Worm (Caenorhabditis elegans) whole organism, young adult: ENCODE data around the gene B0507.5.

Source experiments
- B0035.1 ChIP-seq: sonication (generic microtip); optimal IDR thresholded peaks from 2 replicates; lab custom pipeline; 2016; ENCODE audit warnings: missing genetic modification characterization, mild to moderate bottlenecking, missing compliant biosample characterization, missing genotype, missing genetic modification reagents
- D2030.7 ChIP-seq: fragments of 200-800 bp; sonication (Bioruptor generic); IDR thresholded peaks from 2 replicates; pipeline ENCODE4 v1.3.6; 2022; ENCODE audit warnings: missing genetic modification reagents, missing genetic modification characterization, missing compliant biosample characterization
- F49E8.2 ChIP-seq: sonication (generic microtip); optimal IDR thresholded peaks from 3 replicates; lab custom pipeline; 2017; ENCODE audit warnings: missing genetic modification characterization, mild to moderate bottlenecking, missing compliant biosample characterization, antibody characterized with exemption, moderate library complexity; ENCODE audit not compliant: insufficient read depth
- F57A8.1 ChIP-seq: fragments of 200-800 bp; sonication (Bioruptor generic); optimal IDR thresholded peaks from 2 replicates; lab custom pipeline; 2018; ENCODE audit warnings: mild to moderate bottlenecking, missing genetic modification characterization, moderate library complexity, missing compliant biosample characterization
- F57C9.4 ChIP-seq: sonication (generic microtip); optimal IDR thresholded peaks from 2 replicates; lab custom pipeline; 2017; ENCODE audit warnings: mild to moderate bottlenecking, missing genetic modification characterization, missing compliant biosample characterization
- T07F8.4 ChIP-seq: sonication (generic microtip); optimal IDR thresholded peaks from 2 replicates; lab custom pipeline; 2016; ENCODE audit warnings: mild to moderate bottlenecking, missing genetic modification characterization, moderate library complexity, missing compliant biosample characterization
- Y53F4B.3 ChIP-seq: fragments of 200-800 bp; sonication (Bioruptor generic); IDR thresholded peaks from 2 replicates; pipeline ENCODE4 v1.3.6; 2022; ENCODE audit warnings: missing genetic modification reagents, missing genetic modification characterization, missing compliant biosample characterization
- Y53G8AR.9 ChIP-seq: fragments of 200-800 bp; sonication (Bioruptor generic); conservative IDR thresholded peaks from 2 replicates; pipeline ENCODE4 v1.3.6; 2022; ENCODE audit warnings: missing genetic modification reagents, missing genetic modification characterization, missing compliant biosample characterization
- Y79H2A.3 ChIP-seq: fragments of 200-800 bp; sonication (Bioruptor generic); conservative IDR thresholded peaks from 2 replicates; pipeline ENCODE4 v1.3.6; 2022; ENCODE audit warnings: missing genetic modification reagents, missing genetic modification characterization, missing compliant biosample characterization
- ama-1 ChIP-seq, 3 experiments: fragments of 150-350 bp in 1 of 3; sonication (generic microtip) in 2 of 3; optimal IDR thresholded peaks; 2 replicates each; lab custom pipeline; 2014 to 2018; ENCODE audit warnings: missing biosample characterization in 2 of 3, missing genetic modification characterization in 2 of 3, missing genetic modification reagents in 2 of 3
- atf-7 ChIP-seq: sonication (generic microtip); optimal IDR thresholded peaks from 2 replicates; lab custom pipeline; 2017; ENCODE audit warnings: mild to moderate bottlenecking, missing genetic modification characterization, missing compliant biosample characterization
- athp-1 ChIP-seq: sonication (generic microtip); optimal IDR thresholded peaks from 2 replicates; lab custom pipeline; 2017; ENCODE audit warnings: mild to moderate bottlenecking, missing genetic modification characterization, missing compliant biosample characterization
- attf-6 ChIP-seq: fragments of 200-800 bp; sonication (Bioruptor generic); IDR thresholded peaks from 2 replicates; pipeline ENCODE4 v1.3.6; 2022; ENCODE audit warnings: missing genetic modification reagents, missing genetic modification characterization, missing compliant biosample characterization
- bed-1 ChIP-seq: fragments of 200-800 bp; sonication (Bioruptor generic); IDR thresholded peaks from 2 replicates; pipeline ENCODE4 v1.3.6; 2022; ENCODE audit warnings: missing genetic modification reagents, missing genetic modification characterization, missing compliant biosample characterization
- cebp-1 ChIP-seq, 2 experiments: fragments of 200-800 bp in 1 of 2; sonication (Bioruptor generic) in 1 of 2; sonication (generic microtip) in 1 of 2; IDR thresholded peaks in 1 of 2; optimal IDR thresholded peaks in 1 of 2; 2 replicates each; pipeline versions ENCODE4 v1.3.6 to Lab custom; 2017 to 2022; ENCODE audit warnings: missing compliant biosample characterization in 2 of 2, missing genetic modification characterization in 2 of 2, mild to moderate bottlenecking in 1 of 2, missing genetic modification reagents in 1 of 2, moderate library complexity in 1 of 2
- die-1 ChIP-seq: sonication (generic microtip); optimal IDR thresholded peaks from 2 replicates; lab custom pipeline; 2016; ENCODE audit warnings: missing genotype, mild to moderate bottlenecking, missing genetic modification characterization, missing compliant biosample characterization
- dox-1 ChIP-seq: fragments of 200-800 bp; sonication (Bioruptor generic); IDR thresholded peaks from 2 replicates; pipeline ENCODE4 v1.3.6; 2022; ENCODE audit warnings: missing genetic modification reagents, missing genetic modification characterization, missing compliant biosample characterization
- egl-44 ChIP-seq: fragments of 200-800 bp; sonication (Bioruptor generic); IDR thresholded peaks from 2 replicates; pipeline ENCODE4 v1.3.6; 2022; ENCODE audit warnings: missing genetic modification reagents, missing genetic modification characterization, missing compliant biosample characterization
- ets-4 ChIP-seq: fragments of 200-800 bp; sonication (Bioruptor generic); optimal IDR thresholded peaks from 2 replicates; lab custom pipeline; 2018; ENCODE audit warnings: mild to moderate bottlenecking, missing genetic modification characterization, missing compliant biosample characterization
- fkh-3 ChIP-seq: sonication (generic microtip); optimal IDR thresholded peaks from 2 replicates; lab custom pipeline; 2016; ENCODE audit warnings: mild to moderate bottlenecking, missing genetic modification characterization, missing compliant biosample characterization
- hsf-1 ChIP-seq: fragments of 200-800 bp; sonication (Bioruptor generic); IDR thresholded peaks from 2 replicates; pipeline ENCODE4 v1.3.6; 2022; ENCODE audit warnings: missing genetic modification reagents, missing genetic modification characterization, missing compliant biosample characterization
- let-526 ChIP-seq: fragments of 200-800 bp; sonication (Bioruptor generic); IDR thresholded peaks from 2 replicates; pipeline ENCODE4 v1.3.6; 2022; ENCODE audit warnings: missing genetic modification reagents, missing genetic modification characterization, missing compliant biosample characterization
- let-607 ChIP-seq, 2 experiments: fragments of 200-800 bp in 1 of 2; sonication (Bioruptor generic) in 1 of 2; sonication (generic microtip) in 1 of 2; optimal IDR thresholded peaks; 2 replicates each; lab custom pipeline; 2016 to 2018; ENCODE audit warnings: mild to moderate bottlenecking in 2 of 2, missing compliant biosample characterization in 2 of 2, missing genetic modification characterization in 2 of 2, moderate library complexity in 2 of 2, missing genotype in 1 of 2
- lin-26 ChIP-seq: fragments of 200-800 bp; sonication (Bioruptor generic); IDR thresholded peaks from 2 replicates; pipeline ENCODE4 v1.3.6; 2022; ENCODE audit warnings: missing genetic modification reagents, missing genetic modification characterization, missing compliant biosample characterization
- madf-10 ChIP-seq: sonication (generic microtip); optimal IDR thresholded peaks from 2 replicates; lab custom pipeline; 2016; ENCODE audit warnings: mild to moderate bottlenecking, missing genetic modification characterization, missing compliant biosample characterization
- madf-6 ChIP-seq: fragments of 200-800 bp; sonication (Bioruptor generic); IDR thresholded peaks from 2 replicates; pipeline ENCODE4 v1.3.6; 2022; ENCODE audit warnings: missing genetic modification reagents, missing genetic modification characterization, missing compliant biosample characterization
- mes-4 ChIP-seq: sonication (generic microtip); optimal IDR thresholded peaks from 2 replicates; lab custom pipeline; 2016; ENCODE audit warnings: missing genotype, missing genetic modification characterization, missing compliant biosample characterization
- nhr-27 ChIP-seq: fragments of 200-800 bp; sonication (Bioruptor generic); optimal IDR thresholded peaks from 2 replicates; lab custom pipeline; 2018; ENCODE audit warnings: mild to moderate bottlenecking, missing genetic modification characterization, moderate library complexity, missing compliant biosample characterization
- nhr-80 ChIP-seq: sonication (generic microtip); optimal IDR thresholded peaks from 2 replicates; lab custom pipeline; 2016; ENCODE audit warnings: missing genetic modification characterization, missing compliant biosample characterization
- pbrm-1 ChIP-seq: fragments of 200-800 bp; sonication (Bioruptor generic); IDR thresholded peaks from 2 replicates; pipeline ENCODE4 v1.3.6; 2022; ENCODE audit warnings: missing genetic modification reagents, missing genetic modification characterization, missing compliant biosample characterization
- pha-4 ChIP-seq: fragments of 150-350 bp; sonication (generic microtip); optimal IDR thresholded peaks from 2 replicates; lab custom pipeline; 2014; ENCODE audit warnings: missing biosample characterization, missing genetic modification reagents, missing genetic modification characterization
- rcor-1 ChIP-seq: fragments of 200-800 bp; sonication (Bioruptor generic); IDR thresholded peaks from 2 replicates; pipeline ENCODE4 v1.3.6; 2022; ENCODE audit warnings: missing genetic modification reagents, missing genetic modification characterization, missing compliant biosample characterization
- rec-8 ChIP-seq, 2 experiments: sonication (generic microtip); optimal IDR thresholded peaks; 2 replicates each; lab custom pipeline; 2016; ENCODE audit warnings: mild to moderate bottlenecking in 2 of 2, missing genetic modification characterization in 2 of 2, missing genetic modification reagents in 2 of 2, missing genotype in 2 of 2, missing biosample characterization in 1 of 2, missing compliant biosample characterization in 1 of 2, moderate library complexity in 1 of 2
- sea-2 ChIP-seq: fragments of 200-800 bp; sonication (Bioruptor generic); IDR thresholded peaks from 2 replicates; pipeline ENCODE4 v1.3.6; 2022; ENCODE audit warnings: missing genetic modification characterization, missing compliant biosample characterization
- tbp1 ChIP-seq: fragments of 200-800 bp; sonication (Bioruptor generic); optimal IDR thresholded peaks from 2 replicates; lab custom pipeline; 2018; ENCODE audit warnings: mild to moderate bottlenecking, missing genetic modification characterization, missing compliant biosample characterization
- tlf-1 ChIP-seq: fragments of 200-800 bp; sonication (Bioruptor generic); optimal IDR thresholded peaks from 2 replicates; lab custom pipeline; 2018; ENCODE audit warnings: mild to moderate bottlenecking, missing genetic modification characterization, missing compliant biosample characterization
- unc-62 ChIP-seq: fragments of 150-350 bp; optimal IDR thresholded peaks from 2 replicates; lab custom pipeline; 2014; ENCODE audit warnings: missing biosample characterization, missing genetic modification reagents, missing genetic modification characterization
- xnd-1 ChIP-seq: sonication (generic microtip); optimal IDR thresholded peaks from 2 replicates; lab custom pipeline; 2016; ENCODE audit warnings: missing genotype, missing genetic modification reagents, missing genetic modification characterization, missing compliant biosample characterization
- zfh-2 ChIP-seq: fragments of 200-800 bp; sonication (Bioruptor generic); conservative IDR thresholded peaks from 2 replicates; pipeline ENCODE4 v1.3.6; 2022; ENCODE audit warnings: missing genetic modification reagents, missing genetic modification characterization, missing compliant biosample characterization
- ztf-22 ChIP-seq: fragments of 200-800 bp; sonication (Bioruptor generic); optimal IDR thresholded peaks from 2 replicates; lab custom pipeline; 2018; ENCODE audit warnings: mild to moderate bottlenecking, missing genetic modification characterization, moderate library complexity, missing compliant biosample characterization
- ztf-25 ChIP-seq: fragments of 200-800 bp; sonication (Bioruptor generic); IDR thresholded peaks from 2 replicates; pipeline ENCODE4 v1.3.6; 2022; ENCODE audit warnings: missing genetic modification reagents, missing genetic modification characterization, missing compliant biosample characterization
- ztf-26 ChIP-seq: sonication (generic microtip); optimal IDR thresholded peaks from 2 replicates; lab custom pipeline; 2017; ENCODE audit warnings: missing genetic modification characterization, missing compliant biosample characterization

Gene B0507.5

ce11 chrV:8767493-8767892 lies 14.0 kb downstream of the B0507.5 start:
- TF ChIP-seq rec-8 (tag; optimal IDR thresholded peaks at IDR 0.05; lab: Kevin White, UChicago) (no peak), athp-1 (tag; lab: Kevin White, UChicago) (no peak), bed-1 (no peak), nhr-80 (tag; lab: Kevin White, UChicago) (peak; percentile 15), zfh-2 (GFP tag; lab: Robert Waterston, UW) (no peak), madf-6 (no peak)

- peak; percentile 89 for TF ChIP-seq nhr-80 (tag; lab: Kevin White, UChicago)
- no peak for TF ChIP-seq ztf-26 (tag; lab: Kevin White, UChicago)
- peak; percentile 30 for TF ChIP-seq tlf-1 (GFP tag; lab: Kevin White, UChicago)
- TF ChIP-seq Y53F4B.3 (GFP tag; lab: Robert Waterston, UW): no peak
- peak; percentile 71 for TF ChIP-seq egl-44 (GFP tag; lab: Robert Waterston, UW)
- peak; percentile 49 for TF ChIP-seq atf-7 (tag; lab: Kevin White, UChicago)
- TF ChIP-seq nhr-27 (tag; lab: Kevin White, UChicago): no peak
- TF ChIP-seq fkh-3: no peak
- peak; percentile 54 for TF ChIP-seq pha-4 (tag; lab: Kevin White, UChicago)
- peak in 1 of 2 experiments; percentile 48 for TF ChIP-seq let-607 (tag; optimal IDR thresholded peaks at IDR 0.05; lab: Kevin White, UChicago)
- TF ChIP-seq unc-62 (GFP tag; lab: Kevin White, UChicago): peak; percentile 85
- peak; percentile 74 for TF ChIP-seq ztf-22
- TF ChIP-seq madf-10: no peak
- TF ChIP-seq ets-4: peak; percentile 76
Measured at ce11 chrV:8768481-8768959, 15.0 kb downstream of the B0507.5 start, which contains the start of gene B0507.3. TSS of gene B0507.3 (plus strand) at chrV:8768909.

ce11 chrV:8769154-8769553 lies 15.7 kb downstream of the B0507.5 start:
- TF ChIP-seq tbp1: peak; percentile 1
- no peak for TF ChIP-seq hsf-1
- no peak for TF ChIP-seq pbrm-1
- TF ChIP-seq ztf-25: no peak
- TF ChIP-seq ztf-22: peak; percentile 68
- TF ChIP-seq D2030.7 (GFP tag; lab: Robert Waterston, UW): no peak
- TF ChIP-seq ets-4: peak; percentile 84
- no peak for TF ChIP-seq die-1 (tag; lab: Kevin White, UChicago)
- TF ChIP-seq attf-6 (GFP tag; lab: Robert Waterston, UW): no peak
- no peak for TF ChIP-seq sea-2 (GFP tag; lab: Robert Waterston, UW)
- peak; percentile 59 for TF ChIP-seq atf-7 (tag; lab: Kevin White, UChicago)
- no peak for TF ChIP-seq T07F8.4 (tag; lab: Kevin White, UChicago)
- peak; percentile 35 to 86 for TF ChIP-seq let-607 (tag; optimal IDR thresholded peaks at IDR 0.05; lab: Kevin White, UChicago)
- TF ChIP-seq nhr-27 (tag; lab: Kevin White, UChicago): no peak
- TF ChIP-seq Y79H2A.3 (GFP tag; lab: Robert Waterston, UW): no peak
- no peak for TF ChIP-seq zfh-2 (GFP tag; lab: Robert Waterston, UW)
- TF ChIP-seq rcor-1 (GFP tag; lab: Robert Waterston, UW): no peak
- TF ChIP-seq mes-4: no peak
- TF ChIP-seq lin-26: no peak
- no peak for TF ChIP-seq xnd-1 (tag; lab: Kevin White, UChicago)
- no peak for TF ChIP-seq B0035.1 (tag; lab: Kevin White, UChicago)
- no peak for TF ChIP-seq dox-1 (GFP tag; lab: Robert Waterston, UW)
- no peak for TF ChIP-seq F57A8.1 (GFP tag; lab: Kevin White, UChicago)
- TF ChIP-seq Y53G8AR.9 (GFP tag; lab: Robert Waterston, UW): no peak
- TF ChIP-seq F57C9.4 (tag; lab: Kevin White, UChicago): no peak
- no peak for TF ChIP-seq let-526 (GFP tag; lab: Robert Waterston, UW)
- TF ChIP-seq tlf-1 (GFP tag; lab: Kevin White, UChicago): peak; percentile 6
- no peak for TF ChIP-seq cebp-1 (GFP tag; IDR thresholded peaks at IDR 0.05; lab: Robert Waterston, UW)
- TF ChIP-seq cebp-1 (tag; optimal IDR thresholded peaks at IDR 0.05; lab: Kevin White, UChicago): peak; percentile 72
- TF ChIP-seq ama-1 (optimal IDR thresholded peaks at IDR 0.05; lab: Kevin White, UChicago): no peak
- no peak for TF ChIP-seq ama-1 (GFP tag; optimal IDR thresholded peaks at IDR 0.05; lab: Kevin White, UChicago)
- TF ChIP-seq nhr-80 (tag; lab: Kevin White, UChicago): peak; percentile 72
- TF ChIP-seq F49E8.2 (tag; lab: Kevin White, UChicago): no peak
